Worm (Caenorhabditis elegans): Measurements from ENCODE around the gene osta-2.

ce11 chrII:5717831-5718230, 10.3 kb downstream of the osta-2 start, which contains the start of gene zipt-3:
- no peak for TF ChIP-seq unc-62 (GFP tag; optimal IDR thresholded peaks at IDR 0.05)
- no peak for TF ChIP-seq snpc-4 (tag; optimal IDR thresholded peaks at IDR 0.05)
- TF ChIP-seq nhr-28 (tag; optimal IDR thresholded peaks at IDR 0.05), result no peak
